Worm (Caenorhabditis elegans): ENCODE data around the gene math-38.

DNA sequence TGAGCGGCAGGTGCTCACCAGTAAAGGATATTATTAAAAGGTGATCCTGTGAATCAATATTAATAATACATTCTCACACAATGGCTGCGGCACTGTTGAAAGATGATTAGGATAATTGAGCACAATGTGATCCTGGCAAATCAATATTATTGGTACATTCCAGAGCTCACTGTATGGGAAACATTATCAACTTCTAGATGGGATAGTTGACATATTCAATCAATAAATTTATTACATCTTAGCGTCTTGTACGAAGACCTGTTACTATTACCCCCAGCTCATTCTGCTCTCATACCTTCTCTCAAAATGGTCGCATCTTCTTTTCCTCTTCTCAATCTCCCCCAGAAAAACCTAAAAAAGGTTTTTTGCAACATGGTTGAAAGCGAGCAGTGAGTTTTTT, 11.6 kb downstream of the math-38 start, which contains the start of gene fbxb-49:
- TF ChIP-seq him-1 (tag; optimal IDR thresholded peaks at IDR 0.05) (no peak), W03F9.2 (tag; optimal IDR thresholded peaks at IDR 0.05) (no peak)
